Worm (Caenorhabditis elegans) whole organism, L2 larva: ENCODE data around the gene R166.3.
"Not testable (repeated sequence)": the region's sequence is repeated elsewhere in the genome, so short reads cannot be mapped to it uniquely, and the experiment has no call there.

ENCODE experiments used
- C34F6.9 ChIP-seq: fragments of 150-350 bp; optimal IDR thresholded peaks from 2 replicates; lab custom pipeline; 2014; ENCODE audit warnings: missing biosample characterization, missing genetic modification characterization
- F13H6.1 ChIP-seq: sonication (generic microtip); optimal IDR thresholded peaks from 2 replicates; lab custom pipeline; 2016; ENCODE audit warnings: missing genetic modification characterization, missing compliant biosample characterization
- R02D3.7 ChIP-seq: fragments of 150-350 bp; optimal IDR thresholded peaks from 2 replicates; lab custom pipeline; 2014; ENCODE audit warnings: missing biosample characterization, missing genetic modification characterization
- Y55F3AM.14 ChIP-seq: fragments of 200-800 bp; sonication (Bioruptor generic); optimal IDR thresholded peaks from 2 replicates; lab custom pipeline; 2018; ENCODE audit warnings: mild to moderate bottlenecking, missing genetic modification characterization, missing compliant biosample characterization
- ZK546.5 ChIP-seq: sonication (generic microtip); optimal IDR thresholded peaks from 2 replicates; lab custom pipeline; 2017; ENCODE audit warnings: missing biosample characterization, missing genetic modification characterization
- ama-1 ChIP-seq: fragments of 150-350 bp; optimal IDR thresholded peaks from 2 replicates; lab custom pipeline; 2018; ENCODE audit warnings: inconsistent platforms
- blmp-1 ChIP-seq: sonication (generic microtip); optimal IDR thresholded peaks from 2 replicates; lab custom pipeline; 2017; ENCODE audit warnings: missing genetic modification characterization, mild to moderate bottlenecking, missing compliant biosample characterization, antibody characterized with exemption, moderate library complexity; ENCODE audit not compliant: insufficient read depth
- ceh-16 ChIP-seq: fragments of 150-350 bp; optimal IDR thresholded peaks from 2 replicates; lab custom pipeline; 2014; ENCODE audit warnings: missing biosample characterization, missing genetic modification characterization
- crh-2 ChIP-seq: sonication (generic microtip); optimal IDR thresholded peaks from 2 replicates; lab custom pipeline; 2017; ENCODE audit warnings: missing biosample characterization, missing genetic modification characterization
- egl-27 ChIP-seq: sonication (generic microtip); optimal IDR thresholded peaks from 3 replicates; lab custom pipeline; 2017; ENCODE audit warnings: missing biosample characterization, missing genetic modification reagents, missing genetic modification characterization
- elt-3 ChIP-seq: sonication (generic microtip); optimal IDR thresholded peaks from 2 replicates; lab custom pipeline; 2017; ENCODE audit warnings: missing biosample characterization, missing genetic modification characterization
- fos-1 ChIP-seq: fragments of 150-350 bp; optimal IDR thresholded peaks from 2 replicates; lab custom pipeline; 2014; ENCODE audit warnings: missing biosample characterization, missing genetic modification characterization
- lin-11 ChIP-seq: fragments of 150-350 bp; sonication (generic microtip); optimal IDR thresholded peaks from 2 replicates; lab custom pipeline; 2014; ENCODE audit warnings: missing biosample characterization, missing genetic modification characterization, inconsistent platforms, mixed read lengths
- lin-39 ChIP-seq: fragments of 150-350 bp; optimal IDR thresholded peaks from 2 replicates; lab custom pipeline; 2014; ENCODE audit warnings: missing biosample characterization, missing genetic modification reagents, missing genetic modification characterization
- mab-5 ChIP-seq: fragments of 150-350 bp; optimal IDR thresholded peaks from 2 replicates; lab custom pipeline; 2014; ENCODE audit warnings: missing biosample characterization, missing genetic modification characterization
- mbf-1 ChIP-seq: sonication (generic microtip); optimal IDR thresholded peaks from 2 replicates; lab custom pipeline; 2017; ENCODE audit warnings: missing biosample characterization, missing genetic modification characterization
- mdl-1 ChIP-seq, 2 experiments: fragments of 150-350 bp in 1 of 2; sonication (generic microtip) in 1 of 2; optimal IDR thresholded peaks; 2 replicates each; lab custom pipeline; 2017; ENCODE audit warnings: missing biosample characterization in 2 of 2, missing genetic modification characterization in 2 of 2
- nhr-10 ChIP-seq: sonication (generic microtip); optimal IDR thresholded peaks from 2 replicates; lab custom pipeline; 2017; ENCODE audit warnings: missing biosample characterization, missing genetic modification characterization
- nhr-11 ChIP-seq: fragments of 150-350 bp; optimal IDR thresholded peaks from 2 replicates; lab custom pipeline; 2014; ENCODE audit warnings: missing biosample characterization, missing genetic modification characterization
- nhr-12 ChIP-seq: fragments of 150-350 bp; optimal IDR thresholded peaks from 2 replicates; lab custom pipeline; 2014; ENCODE audit warnings: missing biosample characterization, missing genetic modification characterization
- nhr-21 ChIP-seq: fragments of 150-350 bp; optimal IDR thresholded peaks from 2 replicates; lab custom pipeline; 2014; ENCODE audit warnings: missing biosample characterization, missing genetic modification characterization
- nhr-25 ChIP-seq: fragments of 150-350 bp; sonication (generic microtip); optimal IDR thresholded peaks from 3 replicates; lab custom pipeline; 2014; ENCODE audit warnings: missing biosample characterization, missing genetic modification characterization
- nhr-6 ChIP-seq: fragments of 150-350 bp; optimal IDR thresholded peaks from 2 replicates; lab custom pipeline; 2014; ENCODE audit warnings: missing biosample characterization, missing genetic modification characterization
- peb-1 ChIP-seq: fragments of 150-350 bp; optimal IDR thresholded peaks from 2 replicates; lab custom pipeline; 2014; ENCODE audit warnings: missing biosample characterization, missing genetic modification characterization
- skn-1 ChIP-seq: sonication (generic microtip); optimal IDR thresholded peaks from 2 replicates; lab custom pipeline; 2017; ENCODE audit warnings: missing biosample characterization, missing genetic modification characterization
- sma-9 ChIP-seq, 2 experiments: fragments of 150-350 bp in 1 of 2; sonication (generic microtip) in 1 of 2; optimal IDR thresholded peaks; 2 replicates each; lab custom pipeline; 2014 to 2016; ENCODE audit warnings: missing genetic modification characterization in 2 of 2, mild to moderate bottlenecking in 1 of 2, missing biosample characterization in 1 of 2, missing compliant biosample characterization in 1 of 2, missing genetic modification reagents in 1 of 2, moderate library complexity in 1 of 2
- unc-55 ChIP-seq: fragments of 150-350 bp; sonication (generic microtip); optimal IDR thresholded peaks from 3 replicates; lab custom pipeline; 2014; ENCODE audit warnings: missing biosample characterization, missing genetic modification reagents, missing genetic modification characterization
- unc-62 ChIP-seq: fragments of 150-350 bp; optimal IDR thresholded peaks from 2 replicates; lab custom pipeline; 2014; ENCODE audit warnings: missing biosample characterization, missing genetic modification reagents, missing genetic modification characterization
- ztf-1 ChIP-seq: fragments of 200-800 bp; sonication (Bioruptor generic); conservative IDR thresholded peaks from 2 replicates; pipeline ENCODE4 v1.3.6; 2022; ENCODE audit warnings: missing genetic modification characterization, missing compliant biosample characterization
- ztf-4 ChIP-seq: fragments of 150-350 bp; optimal IDR thresholded peaks from 2 replicates; lab custom pipeline; 2014; ENCODE audit warnings: missing biosample characterization, missing genetic modification characterization

The R166.3 gene

ce11 chrII:10500674-10501073 is 38.5 kb downstream of the R166.3 start:
- TF ChIP-seq F13H6.1 (tag; lab: Kevin White, UChicago) (no peak), nhr-12 (tag; lab: Kevin White, UChicago) (no peak), nhr-25 (peak; percentile 50), ztf-4 (no peak), R02D3.7 (tag; lab: Kevin White, UChicago) (no peak), ceh-16 (tag; lab: Kevin White, UChicago) (peak; percentile 32), sma-9 (GFP tag; optimal IDR thresholded peaks at IDR 0.05; lab: Kevin White, UChicago) (peak; percentile 20), sma-9 (tag; optimal IDR thresholded peaks at IDR 0.05; lab: Kevin White, UChicago) (no peak), peb-1 (tag; lab: Kevin White, UChicago) (no peak), elt-3 (tag; lab: Kevin White, UChicago) (no peak), mab-5 (no peak), blmp-1 (peak; percentile 55), nhr-11 (no peak), nhr-10 (tag; lab: Kevin White, UChicago) (no peak), lin-11 (no peak)

- TF ChIP-seq R02D3.7 (tag; lab: Kevin White, UChicago) (no peak), Y55F3AM.14 (GFP tag; lab: Kevin White, UChicago) (no peak), C34F6.9 (tag; lab: Kevin White, UChicago) (no peak), ZK546.5 (no peak), nhr-6 (no peak), crh-2 (tag; lab: Kevin White, UChicago) (no peak)
These were observed 43.2 kb downstream of the R166.3 start, which contains the start of gene ZK666.12 for ce11 chrII:10495912-10496311. Gene ZK666.12 (plus strand): TSS chrII:10496212.

ce11 chrII:10494467-10494866 is 44.7 kb downstream of the R166.3 start, which contains the start of gene ZK666.14:
Gene ZK666.14 (plus strand): TSS chrII:10494767.
- TF ChIP-seq fos-1 (no peak), unc-62 (GFP tag; lab: Kevin White, UChicago) (no peak), blmp-1 (no peak), nhr-10 (tag; lab: Kevin White, UChicago) (no peak), nhr-12 (tag; lab: Kevin White, UChicago) (no peak), ztf-1 (GFP tag; lab: Robert Waterston, UW) (no peak), mbf-1 (tag; lab: Kevin White, UChicago) (no peak), nhr-21 (tag; lab: Kevin White, UChicago) (no peak)

- TF ChIP-seq mdl-1 (tag; optimal IDR thresholded peaks at IDR 0.05; lab: Kevin White, UChicago); R02D3.7 (tag; lab: Kevin White, UChicago); ama-1 (lab: Kevin White, UChicago): not testable (repeated sequence)
These were observed 46.1 kb downstream of the R166.3 start, which contains the start of gene ZK666.8 for ce11 chrII:10493034-10493433. Gene ZK666.8 (minus strand): TSS chrII:10493134.

- TF ChIP-seq unc-55 (GFP tag; lab: Kevin White, UChicago) (no peak), egl-27 (no peak), lin-39 (tag; lab: Kevin White, UChicago) (no peak), elt-3 (tag; lab: Kevin White, UChicago) (no peak), skn-1 (tag; lab: Kevin White, UChicago) (no peak)
These were observed 48.8 kb downstream of the R166.3 start, which contains the start of gene clec-61 for ce11 chrII:10490329-10490728. Gene clec-61 (minus strand): TSS chrII:10490537.
